Fruit fly (Drosophila melanogaster) Kc167 (cell line): ENCODE results near the gene CG42521.

Experiments
- Sin3A ChIP-seq: fragments of >200 bp; optimal IDR thresholded peaks from 2 replicates; lab custom pipeline; 2018; ENCODE audit warnings: missing external identifiers
- h ChIP-seq: fragments of >200 bp; optimal IDR thresholded peaks from 3 replicates; lab custom pipeline; 2018; ENCODE audit warnings: missing external identifiers
- ttk ChIP-seq: sonication (Bioruptor generic); optimal IDR thresholded peaks from 2 replicates; lab custom pipeline; 2017; ENCODE audit warnings: missing external identifiers

dm6 chr3L:10637819-10638218 lies 14.4 kb upstream of the CG42521 start, which contains the start of gene Cnep1r2:
- TF ChIP-seq h (no peak), Sin3A (no peak), ttk (no peak)
